Fruit fly (Drosophila melanogaster): ENCODE results near the gene CG4884.

- TF ChIP-seq usp (GFP tag; optimal IDR thresholded peaks at IDR 0.05), result no peak
- TF ChIP-seq CG8478 (optimal IDR thresholded peaks at IDR 0.05), result no peak
- no peak for TF ChIP-seq pan (optimal IDR thresholded peaks at IDR 0.05)
- TF ChIP-seq psq (optimal IDR thresholded peaks at IDR 0.05), result no peak
- TF ChIP-seq EcR (GFP tag; optimal IDR thresholded peaks at IDR 0.05), result no peak
- no peak for TF ChIP-seq Dll (optimal IDR thresholded peaks at IDR 0.05)
These were observed 29.1 kb upstream of the CG4884 start, which contains the start of gene betaTub97EF for dm6 chr3R:27988189-27988588.
